Worm (Caenorhabditis elegans): ENCODE data around the gene bath-37.

The bath-37 gene

ce11 chrIV:12034776-12035175 is 33.9 kb upstream of the bath-37 start:
- TF ChIP-seq mab-5 (tag; optimal IDR thresholded peaks at IDR 0.05) (no peak), ceh-39 (tag; optimal IDR thresholded peaks at IDR 0.05) (no peak), ces-1 (GFP tag; optimal IDR thresholded peaks at IDR 0.05) (no peak), tbx-8 (GFP tag; optimal IDR thresholded peaks at IDR 0.05) (no peak), ztf-11 (tag; optimal IDR thresholded peaks at IDR 0.05) (no peak), hlh-1 (tag; optimal IDR thresholded peaks at IDR 0.05) (no peak), lin-32 (GFP tag; optimal IDR thresholded peaks at IDR 0.05) (no peak), sptf-1 (tag; optimal IDR thresholded peaks at IDR 0.05) (no peak), cnd-1 (tag; optimal IDR thresholded peaks at IDR 0.05) (no peak), ham-2 (GFP tag; optimal IDR thresholded peaks at IDR 0.05) (no peak), blmp-1 (tag; optimal IDR thresholded peaks at IDR 0.05) (no peak), unc-120 (tag; optimal IDR thresholded peaks at IDR 0.05; ENCODE audit: poor library complexity, severe bottlenecking) (no peak)

- TF ChIP-seq lsy-2 (tag; optimal IDR thresholded peaks at IDR 0.05) (no peak), unc-39 (tag; optimal IDR thresholded peaks at IDR 0.05) (no peak), mep-1 (tag; optimal IDR thresholded peaks at IDR 0.05) (no peak), flh-1 (GFP tag; optimal IDR thresholded peaks at IDR 0.05) (no peak), snpc-4 (tag; optimal IDR thresholded peaks at IDR 0.05) (no peak), M03D4.4 (tag; optimal IDR thresholded peaks at IDR 0.05) (no peak), mls-2 (tag; optimal IDR thresholded peaks at IDR 0.05) (no peak), unc-120 (tag; optimal IDR thresholded peaks at IDR 0.05; ENCODE audit: poor library complexity, severe bottlenecking) (no peak), nhr-76 (tag; optimal IDR thresholded peaks at IDR 0.05) (no peak), elt-3 (tag; optimal IDR thresholded peaks at IDR 0.05) (no peak)
Measured at ce11 chrIV:12035422-12035821, 33.3 kb upstream of the bath-37 start.

- TF ChIP-seq tbx-8 (GFP tag; optimal IDR thresholded peaks at IDR 0.05), result no peak
- no peak for TF ChIP-seq drap-1 (GFP tag; optimal IDR thresholded peaks at IDR 0.05)
- no peak for TF ChIP-seq ceh-83 (GFP tag; optimal IDR thresholded peaks at IDR 0.05)
- TF ChIP-seq M03D4.4 (tag; optimal IDR thresholded peaks at IDR 0.05), result no peak
- no peak for TF ChIP-seq unc-62 (GFP tag; optimal IDR thresholded peaks at IDR 0.05)
- no peak for TF ChIP-seq nhr-76 (tag; optimal IDR thresholded peaks at IDR 0.05)
- no peak for TF ChIP-seq ztf-11 (tag; optimal IDR thresholded peaks at IDR 0.05)
- no peak for TF ChIP-seq sptf-1 (tag; optimal IDR thresholded peaks at IDR 0.05)
- no peak for TF ChIP-seq ceh-43 (GFP tag; optimal IDR thresholded peaks at IDR 0.05)
- TF ChIP-seq lsy-2 (tag; optimal IDR thresholded peaks at IDR 0.05), result no peak
- no peak for TF ChIP-seq mab-5 (tag; optimal IDR thresholded peaks at IDR 0.05)
- TF ChIP-seq ces-1 (GFP tag; optimal IDR thresholded peaks at IDR 0.05), result no peak
- no peak for TF ChIP-seq nhr-12 (tag; optimal IDR thresholded peaks at IDR 0.05)
- no peak for TF ChIP-seq hlh-1 (tag; optimal IDR thresholded peaks at IDR 0.05)
Measured at ce11 chrIV:12036924-12037323, 31.8 kb upstream of the bath-37 start.

ce11 chrIV:12040431-12040830 is 28.3 kb upstream of the bath-37 start:
- TF ChIP-seq unc-62 (GFP tag; optimal IDR thresholded peaks at IDR 0.05), result no peak
- no peak for TF ChIP-seq zip-8 (tag; optimal IDR thresholded peaks at IDR 0.05)
- no peak for TF ChIP-seq cnd-1 (tag; optimal IDR thresholded peaks at IDR 0.05)
- no peak for TF ChIP-seq drap-1 (GFP tag; optimal IDR thresholded peaks at IDR 0.05)
- no peak for TF ChIP-seq pha-4 (tag; optimal IDR thresholded peaks at IDR 0.05)
- no peak for TF ChIP-seq nhr-2 (tag; optimal IDR thresholded peaks at IDR 0.05)
- TF ChIP-seq nhr-12 (tag; optimal IDR thresholded peaks at IDR 0.05), result no peak

ce11 chrIV:12043054-12043453 is 25.6 kb upstream of the bath-37 start:
- TF ChIP-seq hlh-1 (tag; optimal IDR thresholded peaks at IDR 0.05) (no peak), pha-4 (tag; optimal IDR thresholded peaks at IDR 0.05) (no peak), nhr-12 (tag; optimal IDR thresholded peaks at IDR 0.05) (no peak), cnd-1 (tag; optimal IDR thresholded peaks at IDR 0.05) (no peak), ceh-43 (GFP tag; optimal IDR thresholded peaks at IDR 0.05) (no peak), sem-2 (GFP tag; optimal IDR thresholded peaks at IDR 0.05) (no peak), unc-39 (tag; optimal IDR thresholded peaks at IDR 0.05) (no peak), ham-2 (GFP tag; optimal IDR thresholded peaks at IDR 0.05) (no peak), M03D4.4 (tag; optimal IDR thresholded peaks at IDR 0.05) (no peak), unc-120 (tag; optimal IDR thresholded peaks at IDR 0.05; ENCODE audit: poor library complexity, severe bottlenecking) (no peak), ces-1 (GFP tag; optimal IDR thresholded peaks at IDR 0.05) (no peak)

Data from whole organism, mixed stage, embryonic.